Worm (Caenorhabditis elegans) whole organism, midembryonic: ENCODE measurements around the gene F07G6.12.

Experiments used
- flt-1 ChIP-seq: fragments of 200-800 bp; sonication (Bioruptor generic); IDR thresholded peaks from 2 replicates; pipeline ENCODE4 v1.3.6; 2022; ENCODE audit warnings: missing genetic modification characterization, missing compliant biosample characterization
- klf-2 ChIP-seq: fragments of 200-800 bp; sonication (Bioruptor generic); conservative IDR thresholded peaks from 2 replicates; pipeline ENCODE4 v1.3.6; 2022; ENCODE audit warnings: missing genetic modification reagents, missing genetic modification characterization, missing compliant biosample characterization
- ref-1 ChIP-seq: fragments of 200-800 bp; sonication (Bioruptor generic); conservative IDR thresholded peaks from 2 replicates; pipeline ENCODE4 v1.3.6; 2022; ENCODE audit warnings: missing genetic modification reagents, missing genetic modification characterization, missing compliant biosample characterization
- ztf-23 ChIP-seq: fragments of 200-800 bp; sonication (Bioruptor generic); IDR thresholded peaks from 2 replicates; pipeline ENCODE4 v1.3.6; 2022; ENCODE audit warnings: missing genetic modification reagents, missing genetic modification characterization, missing compliant biosample characterization
- ztf-29 ChIP-seq: fragments of 200-800 bp; sonication (Bioruptor generic); IDR thresholded peaks from 2 replicates; pipeline ENCODE4 v1.3.6; 2022; ENCODE audit warnings: missing genetic modification reagents, missing genetic modification characterization, missing compliant biosample characterization

DNA sequence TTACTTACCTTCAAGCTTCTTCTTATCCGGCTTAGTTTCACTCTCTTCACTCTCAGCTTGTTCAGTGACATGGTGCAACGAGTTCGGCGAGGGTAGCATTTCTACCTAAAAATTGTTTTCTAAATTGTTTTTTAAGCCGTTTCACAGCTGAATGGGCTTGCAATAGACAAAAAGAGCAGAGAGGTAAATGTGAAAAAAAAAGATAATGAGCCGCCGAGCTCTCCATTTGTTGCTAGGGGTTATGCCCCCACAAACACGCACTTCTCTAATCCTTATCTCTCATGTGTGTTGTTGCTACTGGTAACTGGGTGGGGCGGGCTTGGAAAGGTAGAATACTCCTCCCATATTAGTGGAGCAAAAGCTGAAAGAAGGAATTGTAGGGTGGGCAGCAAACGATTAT is 32.2 kb upstream of the F07G6.12 start, which contains the start of gene C36C9.5:
- no peak for TF ChIP-seq ztf-29 (GFP tag; lab: Robert Waterston, UW)
- TF ChIP-seq klf-2 (GFP tag; lab: Robert Waterston, UW): no peak
- TF ChIP-seq ref-1 (GFP tag; lab: Robert Waterston, UW): no peak
- TF ChIP-seq flt-1 (GFP tag; lab: Robert Waterston, UW): no peak
- no peak for TF ChIP-seq ztf-23
